Fruit fly (Drosophila melanogaster): ENCODE results near the gene Lar.

Lar gene

DNA sequence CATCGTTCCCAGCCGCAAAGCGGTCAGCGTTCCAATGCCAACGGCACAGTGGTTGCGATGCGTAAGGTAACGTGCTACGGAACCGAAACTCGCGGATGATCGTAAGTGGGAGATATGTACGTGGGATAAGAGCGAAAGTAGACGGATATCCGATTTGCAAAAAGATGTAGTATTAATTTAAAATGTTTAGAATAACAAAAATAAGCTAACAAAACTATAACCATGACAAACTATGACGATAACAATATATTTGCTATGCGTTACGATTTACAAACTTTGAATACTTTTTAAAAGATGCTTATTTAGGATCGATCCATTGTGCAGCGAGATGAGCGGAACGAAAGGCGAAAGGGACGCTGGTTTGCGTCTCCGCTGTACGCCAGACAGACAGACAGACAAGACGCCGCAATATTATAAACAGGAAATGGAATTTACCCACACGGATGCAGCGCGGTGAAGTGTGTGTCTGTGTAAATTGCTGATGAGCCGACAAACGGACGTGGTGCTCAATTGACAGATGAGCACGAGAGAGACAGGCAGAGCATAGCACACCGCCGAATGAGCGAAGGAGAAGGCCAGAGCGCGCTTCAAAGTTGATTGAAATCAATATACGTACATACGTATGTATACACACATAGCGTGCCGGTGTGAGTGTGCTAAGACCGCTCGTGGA is 10.7 kb upstream of the Lar start (continued):
- TF ChIP-seq Blimp-1 (GFP tag; optimal IDR thresholded peaks at IDR 0.05) (peak; percentile 94), CG6854 (GFP tag; optimal IDR thresholded peaks at IDR 0.05) (peak; percentile 91), bsh (GFP tag; optimal IDR thresholded peaks at IDR 0.05) (peak; percentile 92 to 94), BtbVII (GFP tag; optimal IDR thresholded peaks at IDR 0.05) (peak; percentile 94), Eip74EF (GFP tag; optimal IDR thresholded peaks at IDR 0.05) (peak in 1 of 2 experiments; percentile 97), oc (tag; optimal IDR thresholded peaks at IDR 0.05) (peak; percentile 87), C15 (GFP tag; IDR thresholded peaks at IDR 0.05) (peak; percentile 90), chn (GFP tag; optimal IDR thresholded peaks at IDR 0.05) (peak; percentile 98), grau (tag; optimal IDR thresholded peaks at IDR 0.05) (peak; percentile 96), pan (optimal IDR thresholded peaks at IDR 0.05) (no peak), pan (GFP tag; optimal IDR thresholded peaks at IDR 0.05 in 1 of 2, IDR thresholded peaks at IDR 0.05 in 1 of 2) (peak in 1 of 2 experiments; percentile 95), CG8944 (GFP tag; optimal IDR thresholded peaks at IDR 0.05) (peak; percentile 94), tll (GFP tag; optimal IDR thresholded peaks at IDR 0.05) (peak in 1 of 2 experiments; percentile 28), MBD-R2 (GFP tag; IDR thresholded peaks at IDR 0.05) (peak; percentile 66), Sry-δ (GFP tag; optimal IDR thresholded peaks at IDR 0.05) (peak; percentile 69), Fer1 (GFP tag; optimal IDR thresholded peaks at IDR 0.05) (peak; percentile 94), en (GFP tag; optimal IDR thresholded peaks at IDR 0.05) (peak; percentile 94), NK7.1 (GFP tag; optimal IDR thresholded peaks at IDR 0.05) (peak; percentile 96), CG5953 (GFP tag; IDR thresholded peaks at IDR 0.05) (peak; percentile 70), CG14667 (GFP tag; IDR thresholded peaks at IDR 0.05) (peak; percentile 87), Bdp1 (GFP tag; optimal IDR thresholded peaks at IDR 0.05) (peak; percentile 89), Ravus (GFP tag; IDR thresholded peaks at IDR 0.05) (peak; percentile 87), Mes4 (GFP tag; optimal IDR thresholded peaks at IDR 0.05) (peak; percentile 93), ems (GFP tag; optimal IDR thresholded peaks at IDR 0.05) (peak; percentile 98), sc (optimal IDR thresholded peaks at IDR 0.05) (no peak), sc (GFP tag; optimal IDR thresholded peaks at IDR 0.05) (peak; percentile 91), CG34376 (GFP tag; optimal IDR thresholded peaks at IDR 0.05) (peak; percentile 88), CG5180 (GFP tag; optimal IDR thresholded peaks at IDR 0.05) (peak; percentile 84), z (GFP tag; IDR thresholded peaks at IDR 0.05) (peak; percentile 87), CG13296 (GFP tag; optimal IDR thresholded peaks at IDR 0.05) (peak; percentile 94), CG17568 (GFP tag; optimal IDR thresholded peaks at IDR 0.05) (peak; percentile 94), vfl (GFP tag; optimal IDR thresholded peaks at IDR 0.05) (peak; percentile 94), lab (GFP tag; optimal IDR thresholded peaks at IDR 0.05) (peak; percentile 96), cg (GFP tag; optimal IDR thresholded peaks at IDR 0.05) (peak; percentile 92), CG8388 (GFP tag; optimal IDR thresholded peaks at IDR 0.05) (peak; percentile 94), zen (tag; optimal IDR thresholded peaks at IDR 0.05) (peak; percentile 82), E2f2 (GFP tag; IDR thresholded peaks at IDR 0.05) (peak; percentile 78), TFAM (GFP tag; optimal IDR thresholded peaks at IDR 0.05) (peak; percentile 76), CG4328 (GFP tag; optimal IDR thresholded peaks at IDR 0.05) (peak; percentile 88), crc (GFP tag; optimal IDR thresholded peaks at IDR 0.05) (peak; percentile 95), HHEX (GFP tag; optimal IDR thresholded peaks at IDR 0.05) (peak; percentile 96), CG3065 (GFP tag; optimal IDR thresholded peaks at IDR 0.05) (peak; percentile 87), Dek (tag; optimal IDR thresholded peaks at IDR 0.05) (peak; percentile 95), CG17612 (GFP tag; IDR thresholded peaks at IDR 0.05) (peak; percentile 90), Sin3A (optimal IDR thresholded peaks at IDR 0.05) (no peak), bigmax (GFP tag; optimal IDR thresholded peaks at IDR 0.05) (peak; percentile 26), BEAF-32 (GFP tag; optimal IDR thresholded peaks at IDR 0.05) (peak; percentile 26), bab2 (GFP tag; optimal IDR thresholded peaks at IDR 0.05) (peak; percentile 96), Meics (GFP tag; optimal IDR thresholded peaks at IDR 0.05) (peak; percentile 98)

Data from whole organism, embryonic.